Fruit fly (Drosophila melanogaster) Kc167 (cell line): Measurements from ENCODE around the gene CG43707.

Experiments
- Sin3A ChIP-seq: fragments of >200 bp; optimal IDR thresholded peaks from 2 replicates; lab custom pipeline; 2018; ENCODE audit warnings: missing external identifiers
- h ChIP-seq: fragments of >200 bp; optimal IDR thresholded peaks from 3 replicates; lab custom pipeline; 2018; ENCODE audit warnings: missing external identifiers
- insv ChIP-seq: fragments of >200 bp; optimal IDR thresholded peaks from 3 replicates; lab custom pipeline; 2018; ENCODE audit warnings: missing external identifiers
- psq ChIP-seq: fragments of >200 bp; optimal IDR thresholded peaks from 2 replicates; lab custom pipeline; 2017; ENCODE audit warnings: missing external identifiers
- ttk ChIP-seq: sonication (Bioruptor generic); optimal IDR thresholded peaks from 2 replicates; lab custom pipeline; 2017; ENCODE audit warnings: missing external identifiers

DNA sequence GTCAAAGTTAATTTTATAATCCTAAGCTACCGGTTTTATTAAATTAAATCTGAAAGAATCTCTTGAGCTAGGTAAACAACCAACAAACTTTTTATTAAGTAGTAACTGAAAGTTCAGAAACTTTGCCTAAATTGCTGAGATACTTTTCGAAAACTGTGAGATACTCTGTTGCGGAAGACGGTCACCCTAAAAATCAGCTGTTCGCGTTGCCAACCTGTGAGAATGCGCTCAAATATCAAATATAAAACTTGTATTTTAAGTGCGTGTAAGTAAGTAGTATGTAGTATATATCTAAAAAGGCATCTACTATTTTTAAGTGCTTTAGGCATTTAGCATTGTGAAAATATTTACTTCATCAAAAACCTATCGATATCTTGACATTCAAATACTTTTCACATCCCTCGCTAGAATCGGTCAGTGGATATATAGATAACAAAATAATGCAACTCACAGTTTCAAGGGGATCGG, 44.1 kb upstream of the CG43707 start, which contains the start of the genes CG31955 and CG2818:
- no peak for TF ChIP-seq Sin3A (lab: Kevin White, UChicago)
- TF ChIP-seq psq (lab: Kevin White, UChicago) = no peak
- no peak for TF ChIP-seq insv (lab: Kevin White, UChicago)
- no peak for TF ChIP-seq ttk (lab: Kevin White, UChicago)
- no peak for TF ChIP-seq h (lab: Kevin White, UChicago)
